Fruit fly (Drosophila melanogaster) whole organism, pupa: Measurements from ENCODE around the gene Ubx.

ENCODE experiments used
- CG9948 ChIP-seq: fragments of 200-800 bp; sonication (Bioruptor generic); optimal IDR thresholded peaks from 2 replicates; lab custom pipeline; 2018; ENCODE audit warnings: missing biosample characterization, mild to moderate bottlenecking, missing genetic modification characterization, moderate library complexity
- EcR ChIP-seq: fragments of 200-800 bp; sonication (Bioruptor generic); optimal IDR thresholded peaks from 3 replicates; lab custom pipeline; 2019; ENCODE audit warnings: missing biosample characterization, missing genetic modification characterization, mild to moderate bottlenecking, moderate library complexity, missing genetic modification reagents
- Ets98B ChIP-seq: fragments of 200-800 bp; sonication (Bioruptor generic); IDR thresholded peaks from 2 replicates; pipeline ENCODE4 v1.3.6; 2022; ENCODE audit warnings: missing biosample characterization, missing genetic modification characterization
- Pif1B ChIP-seq: fragments of 200-800 bp; sonication (Bioruptor generic); optimal IDR thresholded peaks from 3 replicates; lab custom pipeline; 2016; ENCODE audit warnings: missing biosample characterization, missing genetic modification characterization
- Snoo ChIP-seq: fragments of 200-800 bp; sonication (Bioruptor generic); optimal IDR thresholded peaks from 3 replicates; lab custom pipeline; 2017; ENCODE audit warnings: missing biosample characterization, mild to moderate bottlenecking, missing genetic modification characterization, inconsistent platforms
- fd96Ca ChIP-seq: fragments of 200-800 bp; sonication (Bioruptor generic); IDR thresholded peaks from 3 replicates; pipeline ENCODE4 v1.3.6; 2022; ENCODE audit warnings: missing biosample characterization, missing genetic modification characterization

- TF ChIP-seq fd96Ca (GFP tag; lab: Robert Waterston, UW) (no peak), CG9948 (no peak), EcR (GFP tag; lab: Kevin White, UChicago) (no peak), Snoo (no peak), Pif1B (no peak), Ets98B (GFP tag; lab: Robert Waterston, UW) (no peak)
Observed at dm6 chr3R:16735834-16736233, 1.6 kb upstream of the Ubx start.
